Worm (Caenorhabditis elegans) whole organism, young adult: ENCODE results near the gene rga-3.

Experiments
- F49E8.2 ChIP-seq: sonication (generic microtip); optimal IDR thresholded peaks from 3 replicates; lab custom pipeline; 2017; ENCODE audit warnings: missing genetic modification characterization, mild to moderate bottlenecking, missing compliant biosample characterization, antibody characterized with exemption, moderate library complexity; ENCODE audit not compliant: insufficient read depth
- Y53F4B.3 ChIP-seq: fragments of 200-800 bp; sonication (Bioruptor generic); IDR thresholded peaks from 2 replicates; pipeline ENCODE4 v1.3.6; 2022; ENCODE audit warnings: missing genetic modification reagents, missing genetic modification characterization, missing compliant biosample characterization
- Y56A3A.18 ChIP-seq: fragments of 200-800 bp; sonication (Bioruptor generic); IDR thresholded peaks from 2 replicates; pipeline ENCODE4 v1.3.6; 2022; ENCODE audit warnings: missing genetic modification reagents, missing genetic modification characterization, missing compliant biosample characterization
- lir-1 ChIP-seq: fragments of 200-800 bp; sonication (Bioruptor generic); conservative IDR thresholded peaks from 2 replicates; pipeline ENCODE4 v1.3.6; 2022; ENCODE audit warnings: missing genetic modification reagents, missing genetic modification characterization, missing compliant biosample characterization
- lsy-27 ChIP-seq: sonication (generic microtip); optimal IDR thresholded peaks from 2 replicates; lab custom pipeline; 2017; ENCODE audit warnings: missing genetic modification characterization, mild to moderate bottlenecking, missing compliant biosample characterization, antibody characterized with exemption, missing genotype, borderline replicate concordance; ENCODE audit not compliant: insufficient read depth
- madf-8 ChIP-seq: fragments of 200-800 bp; sonication (Bioruptor generic); conservative IDR thresholded peaks from 2 replicates; pipeline ENCODE4 v1.3.6; 2022; ENCODE audit warnings: missing genetic modification reagents, missing genetic modification characterization, missing compliant biosample characterization
- nhr-90 ChIP-seq: sonication (generic microtip); optimal IDR thresholded peaks from 2 replicates; lab custom pipeline; 2016; ENCODE audit warnings: missing genotype, mild to moderate bottlenecking, missing genetic modification characterization, missing compliant biosample characterization
- rpc-1 ChIP-seq, 2 experiments: fragments of 150-350 bp in 1 of 2; sonication (generic microtip) in 1 of 2; optimal IDR thresholded peaks; 2 replicates each; lab custom pipeline; 2014 to 2018; ENCODE audit warnings: missing biosample characterization in 1 of 2, missing genetic modification characterization in 1 of 2, missing genetic modification reagents in 1 of 2, missing genotype in 1 of 2
- unc-130 ChIP-seq: sonication (generic microtip); optimal IDR thresholded peaks from 2 replicates; lab custom pipeline; 2016; ENCODE audit warnings: missing genetic modification reagents, missing genetic modification characterization, missing compliant biosample characterization
- zim-3 ChIP-seq: sonication (generic microtip); optimal IDR thresholded peaks from 2 replicates; lab custom pipeline; 2017; ENCODE audit warnings: mild to moderate bottlenecking, missing genetic modification characterization, moderate library complexity, missing compliant biosample characterization

- no peak for TF ChIP-seq Y53F4B.3 (GFP tag; lab: Robert Waterston, UW)
- no peak for TF ChIP-seq rpc-1 (optimal IDR thresholded peaks at IDR 0.05; lab: Kevin White, UChicago)
- no peak for TF ChIP-seq rpc-1 (tag; optimal IDR thresholded peaks at IDR 0.05; lab: Kevin White, UChicago)
- no peak for TF ChIP-seq madf-8 (GFP tag; lab: Robert Waterston, UW)
- no peak for TF ChIP-seq lir-1 (GFP tag; lab: Robert Waterston, UW)
- no peak for TF ChIP-seq Y56A3A.18 (GFP tag; lab: Robert Waterston, UW)
- TF ChIP-seq unc-130 (GFP tag; lab: Kevin White, UChicago), result no peak
- TF ChIP-seq lsy-27 (tag; lab: Kevin White, UChicago), result no peak
- no peak for TF ChIP-seq zim-3 (tag; lab: Kevin White, UChicago)
- no peak for TF ChIP-seq F49E8.2 (tag; lab: Kevin White, UChicago)
- no peak for TF ChIP-seq nhr-90 (tag; lab: Kevin White, UChicago)
Observed at ce11 chrV:5736068-5736467, 18.4 kb downstream of the rga-3 start, which contains the start of gene K09H11.6.
